In the genomic region with DNA sequence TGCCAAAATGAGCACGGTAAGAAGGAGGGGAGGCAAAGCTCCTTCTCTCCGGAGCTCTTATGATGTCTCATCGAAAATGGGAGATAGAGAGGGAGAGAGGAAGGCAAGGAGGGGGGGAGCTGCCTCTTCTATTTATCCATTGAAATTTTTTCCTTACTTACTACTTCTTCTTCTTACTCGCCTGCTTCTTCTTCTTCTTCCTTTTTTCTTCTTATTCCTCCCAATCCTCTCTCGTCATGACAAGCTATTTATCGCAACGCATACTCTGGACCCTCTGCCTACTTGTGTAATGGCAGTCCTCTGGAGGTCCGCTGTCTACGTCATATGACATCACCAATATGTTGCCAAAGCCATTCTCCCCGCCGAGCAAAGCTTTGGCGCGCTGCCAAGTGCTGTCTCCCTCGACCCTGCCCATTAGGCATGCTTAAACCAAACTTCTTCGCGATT, we compare ENCODE assay signal across 4 worm cellular contexts.
TF ChIP-seq lines count a peak whose summit lies in the region.

No protein-coding gene starts in this region.

TF ChIP-seq in whole organism, L2 larva, 48 proteins besides CTCF, POLR2A, EP300 and RAD21 (continues in another document):
- TF ChIP-seq aly-2 (tag; optimal IDR thresholded peaks at IDR 0.05; lab: Kevin White, UChicago) (no peak), gmeb-1 (tag; optimal IDR thresholded peaks at IDR 0.05; lab: Kevin White, UChicago) (no peak), ceh-82 (tag; optimal IDR thresholded peaks at IDR 0.05; lab: Kevin White, UChicago) (peak; percentile 30), sma-9 (GFP tag; optimal IDR thresholded peaks at IDR 0.05; lab: Kevin White, UChicago) (peak; percentile 79), sma-9 (tag; optimal IDR thresholded peaks at IDR 0.05; lab: Kevin White, UChicago) (no peak), dmd-4 (tag; optimal IDR thresholded peaks at IDR 0.05; lab: Kevin White, UChicago) (no peak), lin-11 (tag; optimal IDR thresholded peaks at IDR 0.05; lab: Kevin White, UChicago) (peak; percentile 42), ceh-16 (tag; optimal IDR thresholded peaks at IDR 0.05; lab: Kevin White, UChicago) (no peak), peb-1 (tag; optimal IDR thresholded peaks at IDR 0.05; lab: Kevin White, UChicago) (no peak), lsy-2 (tag; optimal IDR thresholded peaks at IDR 0.05; lab: Kevin White, UChicago) (peak in 1 of 2 experiments; percentile 79), zag-1 (tag; optimal IDR thresholded peaks at IDR 0.05; lab: Kevin White, UChicago) (peak; percentile 91), mab-5 (tag; optimal IDR thresholded peaks at IDR 0.05; lab: Kevin White, UChicago) (peak; percentile 18), sma-3 (GFP tag; optimal IDR thresholded peaks at IDR 0.05; lab: Kevin White, UChicago) (no peak), nhr-129 (tag; optimal IDR thresholded peaks at IDR 0.05; lab: Kevin White, UChicago) (peak; percentile 82), mbf-1 (tag; optimal IDR thresholded peaks at IDR 0.05; lab: Kevin White, UChicago) (no peak), C34F6.9 (tag; optimal IDR thresholded peaks at IDR 0.05; lab: Kevin White, UChicago) (peak; percentile 74), unc-55 (GFP tag; optimal IDR thresholded peaks at IDR 0.05; lab: Kevin White, UChicago) (peak; percentile 87), sem-4 (tag; optimal IDR thresholded peaks at IDR 0.05; lab: Kevin White, UChicago) (peak; percentile 71), nhr-21 (tag; optimal IDR thresholded peaks at IDR 0.05; lab: Kevin White, UChicago) (peak; percentile 4), ztf-4 (tag; optimal IDR thresholded peaks at IDR 0.05; lab: Kevin White, UChicago) (peak; percentile 30), crh-2 (tag; optimal IDR thresholded peaks at IDR 0.05; lab: Kevin White, UChicago) (peak; percentile 75), lin-39 (tag; optimal IDR thresholded peaks at IDR 0.05; lab: Kevin White, UChicago) (peak; percentile 54)

TF ChIP-seq in whole organism, L4 larva, 104 proteins besides CTCF, POLR2A, EP300 and RAD21 (continues in another document):
- TF ChIP-seq fkh-10 (GFP tag; optimal IDR thresholded peaks at IDR 0.05; lab: Kevin White, UChicago) (peak; percentile 75), ztf-7 (tag; optimal IDR thresholded peaks at IDR 0.05; lab: Kevin White, UChicago) (no peak), unc-62 (GFP tag; optimal IDR thresholded peaks at IDR 0.05 in 1 of 2; lab: Kevin White, UChicago) (peak in 1 of 2 experiments; percentile 97), unc-62 (tag; optimal IDR thresholded peaks at IDR 0.05; lab: Kevin White, UChicago) (no peak), rbr-2 (tag; optimal IDR thresholded peaks at IDR 0.05; lab: Kevin White, UChicago) (peak; percentile 73), ceh-44 (GFP tag; IDR thresholded peaks at IDR 0.05; lab: Robert Waterston, UW) (0 out of 2 replicates have a peak, but pooled peaks have one; percentile 8), unc-39 (tag; optimal IDR thresholded peaks at IDR 0.05; lab: Kevin White, UChicago) (peak; percentile 25), zfp-2 (tag; optimal IDR thresholded peaks at IDR 0.05; lab: Kevin White, UChicago) (peak; percentile 47), hlh-11 (tag; optimal IDR thresholded peaks at IDR 0.05; lab: Kevin White, UChicago) (peak; percentile 70), snpc-1.2 (GFP tag; IDR thresholded peaks at IDR 0.05; lab: Robert Waterston, UW) (no peak), nhr-42 (GFP tag; IDR thresholded peaks at IDR 0.05; lab: Robert Waterston, UW) (no peak), lin-13 (GFP tag; optimal IDR thresholded peaks at IDR 0.05; lab: Kevin White, UChicago) (no peak), T26A8.4 (GFP tag; IDR thresholded peaks at IDR 0.05; lab: Robert Waterston, UW) (0 out of 2 replicates have a peak, but pooled peaks have one; percentile 41), tra-1 (GFP tag; IDR thresholded peaks at IDR 0.05; lab: Robert Waterston, UW) (0 out of 2 replicates have a peak, but pooled peaks have one; percentile 47), ceh-32 (tag; optimal IDR thresholded peaks at IDR 0.05; lab: Kevin White, UChicago; ENCODE audit: poor library complexity) (no peak), dmd-6 (GFP tag; IDR thresholded peaks at IDR 0.05; lab: Robert Waterston, UW) (peak; percentile 52), aha-1 (tag; lab: Kevin White, UChicago) (peak; percentile 98), pha-4 (GFP tag; IDR thresholded peaks at IDR 0.05; lab: Robert Waterston, UW) (peak; percentile 61; the same call in 1 of the 2 replicates), pha-4 (tag; optimal IDR thresholded peaks at IDR 0.05; lab: Kevin White, UChicago) (no peak), ctbp-1 (GFP tag; IDR thresholded peaks at IDR 0.05; lab: Robert Waterston, UW) (peak; percentile 90; the same call in 1 of the 2 replicates), D1046.2 (GFP tag; IDR thresholded peaks at IDR 0.05; lab: Robert Waterston, UW) (no peak)

TF ChIP-seq in whole organism, late embryonic, 69 proteins besides CTCF, POLR2A, EP300 and RAD21 (continues in another document):
- TF ChIP-seq hlh-6 (tag; optimal IDR thresholded peaks at IDR 0.05; lab: Kevin White, UChicago) = no peak
- no peak for TF ChIP-seq tbx-7 (tag; optimal IDR thresholded peaks at IDR 0.05; lab: Kevin White, UChicago)
- no peak for TF ChIP-seq fax-1 (tag; optimal IDR thresholded peaks at IDR 0.05; lab: Kevin White, UChicago)
- no peak for TF ChIP-seq ceh-9 (tag; optimal IDR thresholded peaks at IDR 0.05; lab: Kevin White, UChicago)
- no peak for TF ChIP-seq lim-6 (tag; optimal IDR thresholded peaks at IDR 0.05; lab: Kevin White, UChicago)
- TF ChIP-seq npax-4 (tag; optimal IDR thresholded peaks at IDR 0.05; lab: Kevin White, UChicago) = no peak
- TF ChIP-seq unc-42 (tag; optimal IDR thresholded peaks at IDR 0.05; lab: Kevin White, UChicago) = peak; percentile 93
- no peak for TF ChIP-seq ceh-30 (tag; optimal IDR thresholded peaks at IDR 0.05; lab: Kevin White, UChicago)
- no peak for TF ChIP-seq K09A11.1 (tag; optimal IDR thresholded peaks at IDR 0.05; lab: Kevin White, UChicago; ENCODE audit: insufficient read depth)
- no peak for TF ChIP-seq elt-4 (tag; optimal IDR thresholded peaks at IDR 0.05; lab: Kevin White, UChicago)
- TF ChIP-seq ceh-18 (tag; optimal IDR thresholded peaks at IDR 0.05; lab: Kevin White, UChicago) = peak; percentile 59
- TF ChIP-seq fkh-6 (tag; optimal IDR thresholded peaks at IDR 0.05; lab: Kevin White, UChicago) = no peak
- TF ChIP-seq pros-1 (tag; optimal IDR thresholded peaks at IDR 0.05; lab: Kevin White, UChicago) = no peak
- peak; percentile 67 for TF ChIP-seq ceh-31 (tag; optimal IDR thresholded peaks at IDR 0.05; lab: Kevin White, UChicago)
- no peak for TF ChIP-seq pqm-1 (tag; optimal IDR thresholded peaks at IDR 0.05; lab: Kevin White, UChicago)
- TF ChIP-seq ceh-34 (tag; optimal IDR thresholded peaks at IDR 0.05; lab: Kevin White, UChicago) = peak; percentile 59
- no peak for TF ChIP-seq F13H6.1 (tag; optimal IDR thresholded peaks at IDR 0.05; lab: Kevin White, UChicago)
- no peak for TF ChIP-seq pax-1 (tag; optimal IDR thresholded peaks at IDR 0.05; lab: Kevin White, UChicago)
- TF ChIP-seq ceh-2 (tag; optimal IDR thresholded peaks at IDR 0.05; lab: Kevin White, UChicago) = no peak
- TF ChIP-seq unc-3 (GFP tag; conservative IDR thresholded peaks at IDR 0.05; lab: Robert Waterston, UW) = no peak
- peak; percentile 12 for TF ChIP-seq unc-3 (tag; optimal IDR thresholded peaks at IDR 0.05; lab: Kevin White, UChicago)
- TF ChIP-seq ceh-45 (GFP tag; IDR thresholded peaks at IDR 0.05; lab: Robert Waterston, UW) = no peak
- peak; percentile 19 for TF ChIP-seq ceh-6 (GFP tag; optimal IDR thresholded peaks at IDR 0.05; lab: Kevin White, UChicago)
- no peak for TF ChIP-seq nhr-11 (tag; optimal IDR thresholded peaks at IDR 0.05; lab: Kevin White, UChicago)
- no peak for TF ChIP-seq syd-9 (tag; optimal IDR thresholded peaks at IDR 0.05; lab: Kevin White, UChicago)
- no peak for TF ChIP-seq pat-9 (tag; optimal IDR thresholded peaks at IDR 0.05; lab: Kevin White, UChicago)

TF ChIP-seq in whole organism, mixed stage, embryonic, 35 proteins besides CTCF, POLR2A, EP300 and RAD21:
- TF ChIP-seq sem-2 (GFP tag; optimal IDR thresholded peaks at IDR 0.05; lab: Kevin White, UChicago) = no peak
- no peak for TF ChIP-seq blmp-1 (tag; optimal IDR thresholded peaks at IDR 0.05; lab: Kevin White, UChicago)
- no peak for TF ChIP-seq M03D4.4 (tag; optimal IDR thresholded peaks at IDR 0.05; lab: Kevin White, UChicago)
- no peak for TF ChIP-seq ceh-83 (GFP tag; optimal IDR thresholded peaks at IDR 0.05; lab: Kevin White, UChicago)
- TF ChIP-seq sptf-1 (tag; optimal IDR thresholded peaks at IDR 0.05; lab: Kevin White, UChicago) = peak; percentile 15
- TF ChIP-seq cnd-1 (tag; optimal IDR thresholded peaks at IDR 0.05; lab: Kevin White, UChicago) = no peak
- peak; percentile 64 for TF ChIP-seq unc-120 (tag; optimal IDR thresholded peaks at IDR 0.05; lab: Kevin White, UChicago; ENCODE audit: poor library complexity, severe bottlenecking)
- TF ChIP-seq nhr-237 (tag; optimal IDR thresholded peaks at IDR 0.05; lab: Kevin White, UChicago) = no peak
- TF ChIP-seq unc-62 (GFP tag; optimal IDR thresholded peaks at IDR 0.05; lab: Kevin White, UChicago) = no peak
- peak; percentile 72 for TF ChIP-seq ces-1 (GFP tag; optimal IDR thresholded peaks at IDR 0.05; lab: Kevin White, UChicago)
- TF ChIP-seq hlh-1 (tag; optimal IDR thresholded peaks at IDR 0.05; lab: Kevin White, UChicago) = peak; percentile 31
- peak; percentile 11 for TF ChIP-seq drap-1 (GFP tag; optimal IDR thresholded peaks at IDR 0.05; lab: Kevin White, UChicago)
- TF ChIP-seq bed-3 (GFP tag; optimal IDR thresholded peaks at IDR 0.05; lab: Kevin White, UChicago) = no peak
- no peak for TF ChIP-seq pha-4 (tag; optimal IDR thresholded peaks at IDR 0.05; lab: Kevin White, UChicago)
- TF ChIP-seq mab-5 (tag; optimal IDR thresholded peaks at IDR 0.05; lab: Kevin White, UChicago) = no peak
TF ChIP-seq in whole organism, mixed stage, embryonic: peak in this region for 5.
